Worm (Caenorhabditis elegans): ENCODE measurements around the gene sek-6.

sek-6 gene

ce11 chrX:10078089-10078488 lies 47.1 kb downstream of the sek-6 start:
- TF ChIP-seq tbx-8 (GFP tag; optimal IDR thresholded peaks at IDR 0.05): no peak
- TF ChIP-seq ham-2 (GFP tag; optimal IDR thresholded peaks at IDR 0.05): no peak
- TF ChIP-seq ceh-43 (GFP tag; optimal IDR thresholded peaks at IDR 0.05): no peak
- no peak for TF ChIP-seq nhr-2 (tag; optimal IDR thresholded peaks at IDR 0.05)
- TF ChIP-seq nhr-76 (tag; optimal IDR thresholded peaks at IDR 0.05): no peak

ce11 chrX:10078637-10079036 lies 47.7 kb downstream of the sek-6 start:
- no peak for TF ChIP-seq lsy-2 (tag; optimal IDR thresholded peaks at IDR 0.05)
- no peak for TF ChIP-seq flh-1 (GFP tag; optimal IDR thresholded peaks at IDR 0.05)
- TF ChIP-seq elt-3 (tag; optimal IDR thresholded peaks at IDR 0.05): no peak
- TF ChIP-seq hlh-1 (tag; optimal IDR thresholded peaks at IDR 0.05): no peak
- TF ChIP-seq pha-4 (tag; optimal IDR thresholded peaks at IDR 0.05): no peak
- no peak for TF ChIP-seq drap-1 (GFP tag; optimal IDR thresholded peaks at IDR 0.05)
- no peak for TF ChIP-seq ztf-11 (tag; optimal IDR thresholded peaks at IDR 0.05)
- no peak for TF ChIP-seq unc-62 (GFP tag; optimal IDR thresholded peaks at IDR 0.05)
- no peak for TF ChIP-seq ceh-83 (GFP tag; optimal IDR thresholded peaks at IDR 0.05)
- TF ChIP-seq unc-39 (tag; optimal IDR thresholded peaks at IDR 0.05): no peak
- no peak for TF ChIP-seq nhr-76 (tag; optimal IDR thresholded peaks at IDR 0.05)
- no peak for TF ChIP-seq elt-1 (tag; optimal IDR thresholded peaks at IDR 0.05; ENCODE audit: borderline replicate concordance, insufficient read depth)
- TF ChIP-seq sptf-1 (tag; optimal IDR thresholded peaks at IDR 0.05): no peak
- TF ChIP-seq zip-8 (tag; optimal IDR thresholded peaks at IDR 0.05): no peak
- TF ChIP-seq mep-1 (tag; optimal IDR thresholded peaks at IDR 0.05): no peak
- no peak for TF ChIP-seq ham-2 (GFP tag; optimal IDR thresholded peaks at IDR 0.05)
- no peak for TF ChIP-seq lin-13 (tag; optimal IDR thresholded peaks at IDR 0.05)

DNA sequence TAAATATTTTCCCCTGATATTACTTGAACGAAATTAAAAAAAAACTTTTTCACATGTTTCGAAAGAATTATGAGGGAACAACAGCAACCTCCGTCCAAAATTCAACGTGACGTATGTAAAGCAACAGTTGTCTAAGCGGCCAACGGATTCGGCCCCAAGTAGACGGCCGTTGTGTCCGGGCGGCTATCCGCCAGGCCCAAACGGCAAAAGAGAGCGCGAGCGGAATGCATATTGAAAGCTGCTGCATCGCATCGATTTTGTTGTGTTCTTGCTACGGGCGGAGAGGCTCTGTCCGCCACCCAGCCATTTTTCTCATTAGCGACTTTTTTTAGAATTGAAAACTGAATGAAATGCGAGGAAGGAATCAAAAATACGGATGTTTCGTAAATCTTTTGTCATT lies 48.3 kb downstream of the sek-6 start:
- TF ChIP-seq ztf-11 (tag; optimal IDR thresholded peaks at IDR 0.05): no peak
- TF ChIP-seq hlh-1 (tag; optimal IDR thresholded peaks at IDR 0.05): peak; percentile 76
- TF ChIP-seq tbx-8 (GFP tag; optimal IDR thresholded peaks at IDR 0.05): no peak
- TF ChIP-seq nhr-237 (tag; optimal IDR thresholded peaks at IDR 0.05): no peak
- TF ChIP-seq ceh-43 (GFP tag; optimal IDR thresholded peaks at IDR 0.05): no peak
- no peak for TF ChIP-seq mep-1 (tag; optimal IDR thresholded peaks at IDR 0.05)

- TF ChIP-seq ces-1 (GFP tag; optimal IDR thresholded peaks at IDR 0.05): no peak
- TF ChIP-seq zip-8 (tag; optimal IDR thresholded peaks at IDR 0.05): no peak
- TF ChIP-seq lin-13 (tag; optimal IDR thresholded peaks at IDR 0.05): no peak
- TF ChIP-seq M03D4.4 (tag; optimal IDR thresholded peaks at IDR 0.05): no peak
- TF ChIP-seq nhr-28 (tag; optimal IDR thresholded peaks at IDR 0.05): no peak
- TF ChIP-seq ztf-11 (tag; optimal IDR thresholded peaks at IDR 0.05): no peak
- no peak for TF ChIP-seq cnd-1 (tag; optimal IDR thresholded peaks at IDR 0.05)
- TF ChIP-seq elt-1 (tag; optimal IDR thresholded peaks at IDR 0.05; ENCODE audit: borderline replicate concordance, insufficient read depth): no peak
- no peak for TF ChIP-seq snpc-4 (tag; optimal IDR thresholded peaks at IDR 0.05)
- TF ChIP-seq hlh-1 (tag; optimal IDR thresholded peaks at IDR 0.05): no peak
- TF ChIP-seq nhr-237 (tag; optimal IDR thresholded peaks at IDR 0.05): no peak
These were observed 50.1 kb downstream of the sek-6 start for ce11 chrX:10081077-10081476.

All from whole organism, mixed stage, embryonic.